Fruit fly (Drosophila melanogaster) whole organism: ENCODE data around the gene CG15253.

Experiments
- CG8478 ChIP-seq: fragments of >200 bp; optimal IDR thresholded peaks from 2 replicates; lab custom pipeline; 2018; ENCODE audit warnings: inconsistent platforms
- Dll ChIP-seq: fragments of >200 bp; optimal IDR thresholded peaks from 2 replicates; lab custom pipeline; 2017
- EcR ChIP-seq, 2 experiments: fragments of >200 bp; optimal IDR thresholded peaks; 2 replicates each; lab custom pipeline; 2017; ENCODE audit warnings: missing biosample characterization in 2 of 2, missing genetic modification characterization in 2 of 2, missing genetic modification reagents in 2 of 2
- pan ChIP-seq: fragments of >200 bp; optimal IDR thresholded peaks from 2 replicates; lab custom pipeline; 2017
- psq ChIP-seq: fragments of >200 bp; optimal IDR thresholded peaks from 2 replicates; lab custom pipeline; 2017
- usp ChIP-seq: fragments of >200 bp; optimal IDR thresholded peaks from 2 replicates; lab custom pipeline; 2017; ENCODE audit warnings: missing biosample characterization, missing genetic modification characterization, mixed read lengths

The CG15253 gene

dm6 chr2L:15611669-15612308 is 4.4 kb downstream of the CG15253 start, which contains the start of gene CG15255:
CG15255 (minus strand) TSS chr2L:15611719.
- TF ChIP-seq pan: no peak
- TF ChIP-seq Dll: no peak
- no peak for TF ChIP-seq CG8478 (lab: Kevin White, UChicago)
- no peak for TF ChIP-seq psq (lab: Kevin White, UChicago)
- TF ChIP-seq EcR (GFP tag; optimal IDR thresholded peaks at IDR 0.05; lab: Kevin White, UChicago): no peak

dm6 chr2L:15609139-15609538 is 7.0 kb downstream of the CG15253 start:
- TF ChIP-seq Dll (no peak), usp (GFP tag; lab: Kevin White, UChicago) (no peak), psq (lab: Kevin White, UChicago) (no peak), EcR (GFP tag; optimal IDR thresholded peaks at IDR 0.05; lab: Kevin White, UChicago) (no peak), pan (no peak), CG8478 (lab: Kevin White, UChicago) (no peak)
